Worm (Caenorhabditis elegans) whole organism, L2 larva: ENCODE measurements around the gene faah-2.

Experiments
- C34F6.9 ChIP-seq: fragments of 150-350 bp; optimal IDR thresholded peaks from 2 replicates; lab custom pipeline; 2014; ENCODE audit warnings: missing biosample characterization, missing genetic modification characterization
- F13H6.1 ChIP-seq: sonication (generic microtip); optimal IDR thresholded peaks from 2 replicates; lab custom pipeline; 2016; ENCODE audit warnings: missing genetic modification characterization, missing compliant biosample characterization
- R02D3.7 ChIP-seq: fragments of 150-350 bp; optimal IDR thresholded peaks from 2 replicates; lab custom pipeline; 2014; ENCODE audit warnings: missing biosample characterization, missing genetic modification characterization
- ZK546.5 ChIP-seq: sonication (generic microtip); optimal IDR thresholded peaks from 2 replicates; lab custom pipeline; 2017; ENCODE audit warnings: missing biosample characterization, missing genetic modification characterization
- alr-1 ChIP-seq: fragments of 150-350 bp; optimal IDR thresholded peaks from 2 replicates; lab custom pipeline; 2014; ENCODE audit warnings: missing biosample characterization, missing genetic modification characterization
- aly-2 ChIP-seq: fragments of 150-350 bp; optimal IDR thresholded peaks from 2 replicates; lab custom pipeline; 2014; ENCODE audit warnings: missing biosample characterization, missing genetic modification characterization
- ama-1 ChIP-seq: fragments of 150-350 bp; optimal IDR thresholded peaks from 2 replicates; lab custom pipeline; 2018; ENCODE audit warnings: inconsistent platforms
- blmp-1 ChIP-seq: sonication (generic microtip); optimal IDR thresholded peaks from 2 replicates; lab custom pipeline; 2017; ENCODE audit warnings: missing genetic modification characterization, mild to moderate bottlenecking, missing compliant biosample characterization, antibody characterized with exemption, moderate library complexity; ENCODE audit not compliant: insufficient read depth
- ceh-16 ChIP-seq: fragments of 150-350 bp; optimal IDR thresholded peaks from 2 replicates; lab custom pipeline; 2014; ENCODE audit warnings: missing biosample characterization, missing genetic modification characterization
- ceh-82 ChIP-seq: fragments of 150-350 bp; optimal IDR thresholded peaks from 2 replicates; lab custom pipeline; 2014; ENCODE audit warnings: missing biosample characterization, missing genetic modification characterization
- crh-2 ChIP-seq: sonication (generic microtip); optimal IDR thresholded peaks from 2 replicates; lab custom pipeline; 2017; ENCODE audit warnings: missing biosample characterization, missing genetic modification characterization
- dmd-4 ChIP-seq: sonication (generic microtip); optimal IDR thresholded peaks from 2 replicates; lab custom pipeline; 2017; ENCODE audit warnings: missing biosample characterization, missing genetic modification characterization
- egl-27 ChIP-seq: sonication (generic microtip); optimal IDR thresholded peaks from 3 replicates; lab custom pipeline; 2017; ENCODE audit warnings: missing biosample characterization, missing genetic modification reagents, missing genetic modification characterization
- elt-3 ChIP-seq: sonication (generic microtip); optimal IDR thresholded peaks from 2 replicates; lab custom pipeline; 2017; ENCODE audit warnings: missing biosample characterization, missing genetic modification characterization
- fos-1 ChIP-seq: fragments of 150-350 bp; optimal IDR thresholded peaks from 2 replicates; lab custom pipeline; 2014; ENCODE audit warnings: missing biosample characterization, missing genetic modification characterization
- gmeb-1 ChIP-seq: fragments of 150-350 bp; optimal IDR thresholded peaks from 2 replicates; lab custom pipeline; 2014; ENCODE audit warnings: missing biosample characterization, missing genetic modification characterization
- lin-13 ChIP-seq: fragments of 150-350 bp; optimal IDR thresholded peaks from 2 replicates; lab custom pipeline; 2014; ENCODE audit warnings: missing biosample characterization, missing genetic modification reagents, missing genetic modification characterization
- lin-39 ChIP-seq: fragments of 150-350 bp; optimal IDR thresholded peaks from 2 replicates; lab custom pipeline; 2014; ENCODE audit warnings: missing biosample characterization, missing genetic modification reagents, missing genetic modification characterization
- lsy-2 ChIP-seq, 2 experiments: fragments of 150-350 bp in 1 of 2; sonication (generic microtip) in 1 of 2; optimal IDR thresholded peaks; 2 replicates each; lab custom pipeline; 2014 to 2017; ENCODE audit warnings: missing biosample characterization in 2 of 2, missing genetic modification characterization in 2 of 2
- mab-5 ChIP-seq: fragments of 150-350 bp; optimal IDR thresholded peaks from 2 replicates; lab custom pipeline; 2014; ENCODE audit warnings: missing biosample characterization, missing genetic modification characterization
- mbf-1 ChIP-seq: sonication (generic microtip); optimal IDR thresholded peaks from 2 replicates; lab custom pipeline; 2017; ENCODE audit warnings: missing biosample characterization, missing genetic modification characterization
- mdl-1 ChIP-seq, 2 experiments: fragments of 150-350 bp in 1 of 2; sonication (generic microtip) in 1 of 2; optimal IDR thresholded peaks; 2 replicates each; lab custom pipeline; 2017; ENCODE audit warnings: missing biosample characterization in 2 of 2, missing genetic modification characterization in 2 of 2
- nhr-11 ChIP-seq: fragments of 150-350 bp; optimal IDR thresholded peaks from 2 replicates; lab custom pipeline; 2014; ENCODE audit warnings: missing biosample characterization, missing genetic modification characterization
- nhr-129 ChIP-seq: fragments of 150-350 bp; optimal IDR thresholded peaks from 2 replicates; lab custom pipeline; 2014; ENCODE audit warnings: missing biosample characterization, missing genetic modification characterization
- nhr-21 ChIP-seq: fragments of 150-350 bp; optimal IDR thresholded peaks from 2 replicates; lab custom pipeline; 2014; ENCODE audit warnings: missing biosample characterization, missing genetic modification characterization
- nhr-23 ChIP-seq: fragments of 150-350 bp; optimal IDR thresholded peaks from 2 replicates; lab custom pipeline; 2014; ENCODE audit warnings: missing biosample characterization, missing genetic modification reagents, missing genetic modification characterization
- nhr-237 ChIP-seq: fragments of 150-350 bp; optimal IDR thresholded peaks from 2 replicates; lab custom pipeline; 2014; ENCODE audit warnings: missing biosample characterization, missing genetic modification characterization
- nhr-25 ChIP-seq: fragments of 150-350 bp; sonication (generic microtip); optimal IDR thresholded peaks from 3 replicates; lab custom pipeline; 2014; ENCODE audit warnings: missing biosample characterization, missing genetic modification characterization
- nhr-6 ChIP-seq: fragments of 150-350 bp; optimal IDR thresholded peaks from 2 replicates; lab custom pipeline; 2014; ENCODE audit warnings: missing biosample characterization, missing genetic modification characterization
- nhr-77 ChIP-seq: fragments of 150-350 bp; optimal IDR thresholded peaks from 2 replicates; lab custom pipeline; 2014; ENCODE audit warnings: missing biosample characterization, missing genetic modification characterization
- peb-1 ChIP-seq: fragments of 150-350 bp; optimal IDR thresholded peaks from 2 replicates; lab custom pipeline; 2014; ENCODE audit warnings: missing biosample characterization, missing genetic modification characterization
- sem-4 ChIP-seq: fragments of 150-350 bp; optimal IDR thresholded peaks from 2 replicates; lab custom pipeline; 2014; ENCODE audit warnings: missing biosample characterization, missing genetic modification reagents, missing genetic modification characterization
- skn-1 ChIP-seq: sonication (generic microtip); optimal IDR thresholded peaks from 2 replicates; lab custom pipeline; 2017; ENCODE audit warnings: missing biosample characterization, missing genetic modification characterization
- sma-3 ChIP-seq: sonication (generic microtip); optimal IDR thresholded peaks from 2 replicates; lab custom pipeline; 2016; ENCODE audit warnings: missing genetic modification reagents, missing genetic modification characterization, missing compliant biosample characterization
- sma-9 ChIP-seq, 2 experiments: fragments of 150-350 bp in 1 of 2; sonication (generic microtip) in 1 of 2; optimal IDR thresholded peaks; 2 replicates each; lab custom pipeline; 2014 to 2016; ENCODE audit warnings: missing genetic modification characterization in 2 of 2, mild to moderate bottlenecking in 1 of 2, missing biosample characterization in 1 of 2, missing compliant biosample characterization in 1 of 2, missing genetic modification reagents in 1 of 2, moderate library complexity in 1 of 2
- snpc-4 ChIP-seq: fragments of 150-350 bp; optimal IDR thresholded peaks from 2 replicates; lab custom pipeline; 2014; ENCODE audit warnings: missing biosample characterization, missing genetic modification characterization
- unc-39 ChIP-seq: fragments of 150-350 bp; optimal IDR thresholded peaks from 2 replicates; lab custom pipeline; 2014; ENCODE audit warnings: missing biosample characterization, missing genetic modification characterization
- unc-55 ChIP-seq: fragments of 150-350 bp; sonication (generic microtip); optimal IDR thresholded peaks from 3 replicates; lab custom pipeline; 2014; ENCODE audit warnings: missing biosample characterization, missing genetic modification reagents, missing genetic modification characterization
- unc-62 ChIP-seq: fragments of 150-350 bp; optimal IDR thresholded peaks from 2 replicates; lab custom pipeline; 2014; ENCODE audit warnings: missing biosample characterization, missing genetic modification reagents, missing genetic modification characterization
- zag-1 ChIP-seq: fragments of 150-350 bp; optimal IDR thresholded peaks from 2 replicates; lab custom pipeline; 2014; ENCODE audit warnings: missing biosample characterization, missing genetic modification characterization
- ztf-1 ChIP-seq: fragments of 200-800 bp; sonication (Bioruptor generic); conservative IDR thresholded peaks from 2 replicates; pipeline ENCODE4 v1.3.6; 2022; ENCODE audit warnings: missing genetic modification characterization, missing compliant biosample characterization
- ztf-11 ChIP-seq: sonication (generic microtip); optimal IDR thresholded peaks from 2 replicates; lab custom pipeline; 2017; ENCODE audit warnings: missing biosample characterization, missing genetic modification characterization
- ztf-4 ChIP-seq: fragments of 150-350 bp; optimal IDR thresholded peaks from 2 replicates; lab custom pipeline; 2014; ENCODE audit warnings: missing biosample characterization, missing genetic modification characterization

Gene faah-2

DNA sequence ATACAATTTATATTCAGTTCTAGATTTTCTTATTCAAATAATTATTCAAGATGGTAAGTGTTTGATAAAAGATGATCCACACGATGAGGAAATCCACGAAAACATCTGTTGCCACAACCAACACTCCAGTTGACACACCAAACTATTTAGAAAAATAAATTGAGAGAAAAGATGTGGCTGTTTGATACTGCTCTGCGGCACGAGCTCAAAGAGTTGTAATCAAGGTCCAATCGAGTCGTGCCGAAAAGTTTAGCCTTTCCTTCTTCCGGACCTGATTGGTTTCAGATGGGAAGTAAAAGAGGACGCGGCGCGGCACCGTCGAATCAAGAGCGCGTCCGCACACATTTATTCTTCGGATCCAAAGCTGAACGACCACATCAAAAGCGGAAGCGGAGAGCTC lies 15.7 kb upstream of the faah-2 start:
- no peak for TF ChIP-seq mab-5
- TF ChIP-seq ceh-16 (tag; lab: Kevin White, UChicago) = no peak
- TF ChIP-seq, all 48 proteins: peak for 0

DNA sequence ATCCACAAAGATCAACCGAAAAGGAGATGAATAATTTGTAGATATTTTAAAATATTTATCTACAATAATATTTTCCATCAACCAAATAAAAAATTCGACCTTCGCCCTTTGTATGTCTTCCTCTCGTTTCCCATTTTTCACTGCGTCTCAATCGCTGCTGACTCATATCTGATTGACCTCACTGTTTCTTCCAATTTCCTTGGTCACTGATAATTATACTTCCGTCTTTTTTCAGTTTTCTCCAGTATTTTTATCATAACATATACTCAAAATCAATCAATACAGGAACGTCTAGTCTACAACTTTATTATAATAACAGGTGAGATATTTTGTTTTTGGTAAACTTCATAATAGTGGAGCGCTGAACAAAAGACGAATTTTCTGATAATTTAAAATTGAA lies 13.3 kb upstream of the faah-2 start, which contains the start of gene pmk-3:
TSS of gene pmk-3 (plus strand) at position 236 of the 400 bp plus-strand sequence.
- TF ChIP-seq nhr-129 (tag; lab: Kevin White, UChicago) = no peak
- TF ChIP-seq egl-27 (tag; lab: Kevin White, UChicago) = no peak
- no peak for TF ChIP-seq ceh-82
- no peak for TF ChIP-seq unc-39 (tag; lab: Kevin White, UChicago)
- TF ChIP-seq fos-1 = peak; percentile 96
- no peak for TF ChIP-seq nhr-25 (tag; lab: Kevin White, UChicago)
- TF ChIP-seq, all 48 proteins: peak for 1

DNA sequence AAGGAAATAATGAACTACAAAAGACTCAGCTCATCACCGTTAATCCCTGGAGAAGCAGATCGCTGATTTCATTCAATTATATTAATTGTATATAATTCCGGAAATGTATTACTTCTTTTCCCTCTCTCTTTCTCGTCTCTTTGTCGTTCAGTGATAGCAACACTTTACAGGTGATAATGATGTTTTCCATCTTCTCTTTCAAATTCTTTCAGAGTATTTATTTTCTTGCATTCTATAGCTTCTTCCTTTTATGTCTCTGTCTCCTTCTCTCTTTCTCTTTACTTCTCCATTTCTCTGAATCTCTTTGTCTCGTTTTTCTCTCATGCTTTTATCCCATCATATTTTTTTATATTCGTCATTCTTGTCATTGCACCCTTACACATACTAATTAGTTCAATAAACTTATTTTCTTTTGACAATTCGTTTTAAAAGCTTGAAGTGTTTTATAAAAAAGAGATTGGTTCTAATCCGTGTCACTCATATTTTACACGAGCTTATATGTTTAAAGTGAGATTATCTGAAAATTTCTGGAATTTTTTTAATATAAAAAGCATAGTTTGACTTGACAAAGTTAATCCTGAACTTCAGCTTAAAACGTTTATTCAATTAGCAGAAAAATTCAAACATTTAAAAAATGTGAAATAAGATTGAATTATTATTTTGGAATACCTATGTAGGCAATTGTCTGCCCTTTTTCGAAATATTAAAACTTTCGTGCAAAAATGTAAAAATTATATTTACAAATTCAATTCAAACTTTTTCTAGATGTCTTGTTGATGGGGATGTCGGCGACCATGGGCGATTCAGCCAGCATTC lies 9.3 kb upstream of the faah-2 start, which contains the start of gene pmk-2:
TSS of gene pmk-2 (plus strand) at position 766 of the 816 bp plus-strand sequence.
- TF ChIP-seq snpc-4 (tag; lab: Kevin White, UChicago) (peak; percentile 4), skn-1 (no peak), nhr-6 (no peak), ceh-82 (no peak), blmp-1 (tag; lab: Kevin White, UChicago) (no peak), C34F6.9 (peak; percentile 67), lin-13 (peak; percentile 24), nhr-129 (tag; lab: Kevin White, UChicago) (no peak), unc-62 (GFP tag; lab: Kevin White, UChicago) (no peak), sma-3 (GFP tag; lab: Kevin White, UChicago) (no peak), ama-1 (lab: Kevin White, UChicago) (no peak), unc-39 (tag; lab: Kevin White, UChicago) (no peak), mab-5 (no peak), fos-1 (peak; percentile 54), crh-2 (tag; lab: Kevin White, UChicago) (peak; percentile 52), nhr-11 (tag; lab: Kevin White, UChicago) (no peak), gmeb-1 (tag; lab: Kevin White, UChicago) (no peak), nhr-237 (tag; lab: Kevin White, UChicago) (no peak), elt-3 (tag; lab: Kevin White, UChicago) (no peak), ceh-16 (tag; lab: Kevin White, UChicago) (no peak), lin-39 (tag; lab: Kevin White, UChicago) (no peak), F13H6.1 (tag; lab: Kevin White, UChicago) (no peak), peb-1 (no peak), egl-27 (tag; lab: Kevin White, UChicago) (no peak), ZK546.5 (no peak), sma-9 (GFP tag; optimal IDR thresholded peaks at IDR 0.05; lab: Kevin White, UChicago) (no peak), sma-9 (tag; optimal IDR thresholded peaks at IDR 0.05; lab: Kevin White, UChicago) (no peak), zag-1 (tag; lab: Kevin White, UChicago) (no peak), lsy-2 (tag; optimal IDR thresholded peaks at IDR 0.05; lab: Kevin White, UChicago) (peak in 1 of 2 experiments; percentile 54), ztf-4 (no peak), sem-4 (no peak), mdl-1 (tag; optimal IDR thresholded peaks at IDR 0.05; lab: Kevin White, UChicago) (no peak), nhr-25 (tag; lab: Kevin White, UChicago) (no peak), ztf-1 (GFP tag; lab: Robert Waterston, UW) (no peak), nhr-77 (no peak), dmd-4 (tag; lab: Kevin White, UChicago) (peak; percentile 47), ztf-11 (tag; lab: Kevin White, UChicago) (no peak), nhr-21 (tag; lab: Kevin White, UChicago) (no peak), aly-2 (tag; lab: Kevin White, UChicago) (no peak), R02D3.7 (tag; lab: Kevin White, UChicago) (no peak), nhr-23 (tag; lab: Kevin White, UChicago) (no peak), alr-1 (tag; lab: Kevin White, UChicago) (no peak), unc-55 (GFP tag; lab: Kevin White, UChicago) (peak; percentile 46), mbf-1 (tag; lab: Kevin White, UChicago) (no peak)
